Worm (Caenorhabditis elegans) whole organism, L1 larva: Measurements from ENCODE around the gene unc-9.

ENCODE experiments used
- aha-1 ChIP-seq: fragments of 150-350 bp; optimal IDR thresholded peaks from 2 replicates; lab custom pipeline; 2014; ENCODE audit warnings: missing biosample characterization, missing genetic modification characterization
- jun-1 ChIP-seq: fragments of 150-350 bp; optimal IDR thresholded peaks from 2 replicates; lab custom pipeline; 2014; ENCODE audit warnings: missing biosample characterization, missing genetic modification reagents, missing genetic modification characterization
- lin-13 ChIP-seq: fragments of 150-350 bp; optimal IDR thresholded peaks from 2 replicates; lab custom pipeline; 2014; ENCODE audit warnings: missing biosample characterization, missing genetic modification reagents, missing genetic modification characterization
- mab-9 ChIP-seq: fragments of 200-800 bp; sonication (Bioruptor generic); IDR thresholded peaks from 2 replicates; pipeline ENCODE4 v1.3.6; 2022; ENCODE audit warnings: missing genetic modification reagents, missing genetic modification characterization, missing compliant biosample characterization
- nhr-11 ChIP-seq: fragments of 150-350 bp; optimal IDR thresholded peaks from 2 replicates; lab custom pipeline; 2014; ENCODE audit warnings: missing biosample characterization, missing genetic modification characterization
- ztf-4 ChIP-seq: fragments of 150-350 bp; optimal IDR thresholded peaks from 2 replicates; lab custom pipeline; 2014; ENCODE audit warnings: missing biosample characterization, missing genetic modification characterization

ce11 chrX:13237102-13237501, 35.5 kb downstream of the unc-9 start, which contains the start of gene K08H2.3:
- TF ChIP-seq jun-1 (tag; lab: Kevin White, UChicago) (no peak), nhr-11 (no peak), ztf-4 (tag; lab: Kevin White, UChicago) (no peak), lin-13 (GFP tag; lab: Kevin White, UChicago) (no peak), mab-9 (GFP tag; lab: Robert Waterston, UW) (no peak), aha-1 (tag; lab: Kevin White, UChicago) (no peak)
